Fruit fly (Drosophila melanogaster): ENCODE data around the gene CAH16.

The CAH16 gene

dm6 chr3R:31259947-31260346 lies at the start of gene CAH16:
Gene CAH16 (plus strand): TSS chr3R:31260247.
- TF ChIP-seq CG7101 (tag; optimal IDR thresholded peaks at IDR 0.05) (no peak), CG1620 (GFP tag; optimal IDR thresholded peaks at IDR 0.05) (no peak), CG5204 (GFP tag; optimal IDR thresholded peaks at IDR 0.05) (no peak), CG11617 (GFP tag; optimal IDR thresholded peaks at IDR 0.05) (no peak), CG14711 (tag; optimal IDR thresholded peaks at IDR 0.05) (no peak), kay (GFP tag; ENCODE audit: borderline replicate concordance) (no peak), Crg-1 (GFP tag; optimal IDR thresholded peaks at IDR 0.05) (no peak), Clk (GFP tag; optimal IDR thresholded peaks at IDR 0.05) (no peak)

- TF ChIP-seq CG11617 (GFP tag; optimal IDR thresholded peaks at IDR 0.05) (no peak), Hr96 (GFP tag; optimal IDR thresholded peaks at IDR 0.05) (no peak), CG7045 (GFP tag; optimal IDR thresholded peaks at IDR 0.05) (no peak), toe (GFP tag; optimal IDR thresholded peaks at IDR 0.05) (no peak), pad (GFP tag; optimal IDR thresholded peaks at IDR 0.05) (no peak), Mnt (GFP tag; optimal IDR thresholded peaks at IDR 0.05) (no peak), Crg-1 (GFP tag; optimal IDR thresholded peaks at IDR 0.05) (no peak), Clk (GFP tag; optimal IDR thresholded peaks at IDR 0.05) (no peak), cnc (optimal IDR thresholded peaks at IDR 0.05) (no peak), CG5204 (GFP tag; optimal IDR thresholded peaks at IDR 0.05) (no peak), CG33017 (tag; optimal IDR thresholded peaks at IDR 0.05) (no peak), kay (GFP tag; ENCODE audit: borderline replicate concordance) (no peak), ovo (GFP tag; optimal IDR thresholded peaks at IDR 0.05) (no peak)
These were observed 49.4 kb upstream of the CAH16 start, which contains the start of gene chp for dm6 chr3R:31210630-31211029. Gene chp (minus strand): TSS chr3R:31210730.

dm6 chr3R:31213227-31213626 lies 46.8 kb upstream of the CAH16 start, which contains the start of the genes Zwilch and CG1542:
Gene Zwilch (minus strand): TSS chr3R:31213376.
Gene CG1542 (plus strand): TSS chr3R:31213458.
- TF ChIP-seq pad (GFP tag; optimal IDR thresholded peaks at IDR 0.05) (no peak), ovo (GFP tag; optimal IDR thresholded peaks at IDR 0.05) (no peak), CG1620 (GFP tag; optimal IDR thresholded peaks at IDR 0.05) (no peak), CG11617 (GFP tag; optimal IDR thresholded peaks at IDR 0.05) (no peak), bab1 (GFP tag; optimal IDR thresholded peaks at IDR 0.05) (peak; percentile 35), Mnt (GFP tag; optimal IDR thresholded peaks at IDR 0.05) (peak; percentile 98), cnc (optimal IDR thresholded peaks at IDR 0.05) (no peak), CG12768 (GFP tag; optimal IDR thresholded peaks at IDR 0.05) (no peak), Hr96 (GFP tag; optimal IDR thresholded peaks at IDR 0.05) (no peak), cic (GFP tag; optimal IDR thresholded peaks at IDR 0.05) (no peak), CG7045 (GFP tag; optimal IDR thresholded peaks at IDR 0.05) (no peak), CG7101 (tag; optimal IDR thresholded peaks at IDR 0.05) (no peak), CG14711 (tag; optimal IDR thresholded peaks at IDR 0.05) (no peak)

dm6 chr3R:31215830-31216229 lies 44.2 kb upstream of the CAH16 start, which contains the start of gene CG15561:
Gene CG15561 (minus strand): TSS chr3R:31215942.
- TF ChIP-seq CG7101 (tag; optimal IDR thresholded peaks at IDR 0.05) (peak; percentile 46), CG33017 (tag; optimal IDR thresholded peaks at IDR 0.05) (no peak), bab1 (GFP tag; optimal IDR thresholded peaks at IDR 0.05) (peak; percentile 86), Hr96 (GFP tag; optimal IDR thresholded peaks at IDR 0.05) (no peak), tj (GFP tag; optimal IDR thresholded peaks at IDR 0.05) (peak; percentile 21), kay (GFP tag; ENCODE audit: borderline replicate concordance) (no peak), CG7045 (GFP tag; optimal IDR thresholded peaks at IDR 0.05) (no peak), CG14711 (tag; optimal IDR thresholded peaks at IDR 0.05) (peak; percentile 34), Clk (GFP tag; optimal IDR thresholded peaks at IDR 0.05) (no peak), Crg-1 (GFP tag; optimal IDR thresholded peaks at IDR 0.05) (peak; percentile 60), CG11617 (GFP tag; optimal IDR thresholded peaks at IDR 0.05) (no peak), CG1620 (GFP tag; optimal IDR thresholded peaks at IDR 0.05) (peak; percentile 23), Mnt (GFP tag; optimal IDR thresholded peaks at IDR 0.05) (peak; percentile 100), toe (GFP tag; optimal IDR thresholded peaks at IDR 0.05) (no peak), pad (GFP tag; optimal IDR thresholded peaks at IDR 0.05) (peak; percentile 39), cic (GFP tag; optimal IDR thresholded peaks at IDR 0.05) (peak; percentile 28), CG12768 (GFP tag; optimal IDR thresholded peaks at IDR 0.05) (no peak), cnc (optimal IDR thresholded peaks at IDR 0.05) (no peak)

- TF ChIP-seq CG12768 (GFP tag; optimal IDR thresholded peaks at IDR 0.05) (peak; percentile 56), kay (GFP tag; ENCODE audit: borderline replicate concordance) (no peak), CG7045 (GFP tag; optimal IDR thresholded peaks at IDR 0.05) (no peak), pad (GFP tag; optimal IDR thresholded peaks at IDR 0.05) (peak; percentile 34), CG33017 (tag; optimal IDR thresholded peaks at IDR 0.05) (peak; percentile 37), CG5204 (GFP tag; optimal IDR thresholded peaks at IDR 0.05) (no peak), tj (GFP tag; optimal IDR thresholded peaks at IDR 0.05) (peak; percentile 35), Clk (GFP tag; optimal IDR thresholded peaks at IDR 0.05) (peak; percentile 15), CG1620 (GFP tag; optimal IDR thresholded peaks at IDR 0.05) (peak; percentile 7), CG7101 (tag; optimal IDR thresholded peaks at IDR 0.05) (peak; percentile 0), Crg-1 (GFP tag; optimal IDR thresholded peaks at IDR 0.05) (peak; percentile 21), toe (GFP tag; optimal IDR thresholded peaks at IDR 0.05) (no peak), bab1 (GFP tag; optimal IDR thresholded peaks at IDR 0.05) (peak; percentile 42), cic (GFP tag; optimal IDR thresholded peaks at IDR 0.05) (peak; percentile 37), CG11617 (GFP tag; optimal IDR thresholded peaks at IDR 0.05) (peak; percentile 64), Mnt (GFP tag; optimal IDR thresholded peaks at IDR 0.05) (peak; percentile 71), Hr96 (GFP tag; optimal IDR thresholded peaks at IDR 0.05) (no peak), ovo (GFP tag; optimal IDR thresholded peaks at IDR 0.05) (peak; percentile 49), CG14711 (tag; optimal IDR thresholded peaks at IDR 0.05) (no peak), cnc (optimal IDR thresholded peaks at IDR 0.05) (no peak)
These were observed 41.7 kb upstream of the CAH16 start for dm6 chr3R:31218214-31218876.
